Worm (Caenorhabditis elegans) whole organism, L1 larva: Measurements from ENCODE around the gene M01F1.8.
A peak's percentile ranks its signal among the peaks of the same experiment; 100 is the strongest.

Source experiments
- blmp-1 ChIP-seq: fragments of 150-350 bp; optimal IDR thresholded peaks from 2 replicates; lab custom pipeline; 2014; ENCODE audit warnings: missing biosample characterization, missing genetic modification characterization
- lin-14 ChIP-seq: fragments of 200-800 bp; sonication (Bioruptor generic); optimal IDR thresholded peaks from 2 replicates; lab custom pipeline; 2018; ENCODE audit warnings: mild to moderate bottlenecking, missing genetic modification characterization, moderate library complexity, missing compliant biosample characterization
- nhr-76 ChIP-seq: sonication (generic microtip); optimal IDR thresholded peaks from 2 replicates; lab custom pipeline; 2017; ENCODE audit warnings: missing biosample characterization, missing genetic modification characterization
- unc-130 ChIP-seq: fragments of 150-350 bp; optimal IDR thresholded peaks from 2 replicates; lab custom pipeline; 2017; ENCODE audit warnings: missing biosample characterization, missing genetic modification characterization, inconsistent platforms

ce11 chrIII:3542105-3542504 is 39.8 kb upstream of the M01F1.8 start:
- TF ChIP-seq blmp-1 (no peak), unc-130 (tag; lab: Kevin White, UChicago) (no peak), nhr-76 (tag; lab: Kevin White, UChicago) (no peak), lin-14 (GFP tag; lab: Kevin White, UChicago) (peak; percentile 87)
